Worm (Caenorhabditis elegans) whole organism, L3 larva: ENCODE data around the gene F54D10.8.

ENCODE experiments used
- ama-1 ChIP-seq: fragments of 150-350 bp; optimal IDR thresholded peaks from 2 replicates; lab custom pipeline; 2018
- egl-27 ChIP-seq: sonication (generic microtip); optimal IDR thresholded peaks from 4 replicates; lab custom pipeline; 2017; ENCODE audit warnings: missing biosample characterization, missing genetic modification reagents, missing genetic modification characterization
- fos-1 ChIP-seq: fragments of 150-350 bp; optimal IDR thresholded peaks from 2 replicates; lab custom pipeline; 2014; ENCODE audit warnings: missing biosample characterization, missing genetic modification characterization
- lin-15B ChIP-seq: fragments of 150-350 bp; optimal IDR thresholded peaks from 2 replicates; lab custom pipeline; 2014; ENCODE audit warnings: missing biosample characterization, missing genetic modification characterization
- lin-39 ChIP-seq: fragments of 150-350 bp; optimal IDR thresholded peaks from 2 replicates; lab custom pipeline; 2018; ENCODE audit warnings: missing biosample characterization, missing genetic modification reagents, missing genetic modification characterization
- nfya-1 ChIP-seq: sonication (generic microtip); optimal IDR thresholded peaks from 2 replicates; lab custom pipeline; 2017; ENCODE audit warnings: missing genetic modification characterization, mild to moderate bottlenecking, missing compliant biosample characterization, antibody characterized with exemption, moderate library complexity; ENCODE audit not compliant: insufficient read depth
- nhr-11 ChIP-seq: fragments of 150-350 bp; optimal IDR thresholded peaks from 2 replicates; lab custom pipeline; 2014; ENCODE audit warnings: missing biosample characterization, missing genetic modification characterization
- nhr-12 ChIP-seq: fragments of 150-350 bp; optimal IDR thresholded peaks from 2 replicates; lab custom pipeline; 2014; ENCODE audit warnings: missing biosample characterization, missing genetic modification characterization
- nhr-25 ChIP-seq: sonication (generic microtip); optimal IDR thresholded peaks from 2 replicates; lab custom pipeline; 2017; ENCODE audit warnings: missing biosample characterization, missing genetic modification characterization
- nhr-76 ChIP-seq: fragments of 150-350 bp; sonication (generic microtip); optimal IDR thresholded peaks from 5 replicates; lab custom pipeline; 2014; ENCODE audit warnings: missing biosample characterization, missing genetic modification characterization
- nhr-77 ChIP-seq: fragments of 150-350 bp; optimal IDR thresholded peaks from 2 replicates; lab custom pipeline; 2014; ENCODE audit warnings: missing biosample characterization, missing genetic modification characterization
- pqm-1 ChIP-seq: fragments of 150-350 bp; optimal IDR thresholded peaks from 2 replicates; lab custom pipeline; 2017; ENCODE audit warnings: missing biosample characterization, missing genetic modification characterization, inconsistent platforms
- snpc-4 ChIP-seq: fragments of 150-350 bp; optimal IDR thresholded peaks from 2 replicates; lab custom pipeline; 2014; ENCODE audit warnings: missing biosample characterization, missing genetic modification characterization
- tbx-2 ChIP-seq: sonication (generic microtip); optimal IDR thresholded peaks from 2 replicates; lab custom pipeline; 2016; ENCODE audit warnings: mild to moderate bottlenecking, missing genetic modification characterization, missing compliant biosample characterization

ce11 chrII:3775719-3776118, 52.0 kb downstream of the F54D10.8 start, which contains the start of gene T24E12.3:
- TF ChIP-seq fos-1 (tag; lab: Kevin White, UChicago) (no peak), ama-1 (lab: Kevin White, UChicago) (no peak), nhr-11 (tag; lab: Kevin White, UChicago) (no peak), nfya-1 (no peak), egl-27 (tag; lab: Kevin White, UChicago) (no peak), nhr-77 (tag; lab: Kevin White, UChicago) (no peak), snpc-4 (tag; lab: Kevin White, UChicago) (no peak), lin-39 (no peak), pqm-1 (tag; lab: Kevin White, UChicago) (no peak), nhr-12 (tag; lab: Kevin White, UChicago) (no peak), tbx-2 (no peak), nhr-76 (no peak), lin-15B (tag; lab: Kevin White, UChicago) (no peak), nhr-25 (tag; lab: Kevin White, UChicago) (no peak)
